Fruit fly (Drosophila melanogaster): ENCODE results near the gene Jasper.

DNA sequence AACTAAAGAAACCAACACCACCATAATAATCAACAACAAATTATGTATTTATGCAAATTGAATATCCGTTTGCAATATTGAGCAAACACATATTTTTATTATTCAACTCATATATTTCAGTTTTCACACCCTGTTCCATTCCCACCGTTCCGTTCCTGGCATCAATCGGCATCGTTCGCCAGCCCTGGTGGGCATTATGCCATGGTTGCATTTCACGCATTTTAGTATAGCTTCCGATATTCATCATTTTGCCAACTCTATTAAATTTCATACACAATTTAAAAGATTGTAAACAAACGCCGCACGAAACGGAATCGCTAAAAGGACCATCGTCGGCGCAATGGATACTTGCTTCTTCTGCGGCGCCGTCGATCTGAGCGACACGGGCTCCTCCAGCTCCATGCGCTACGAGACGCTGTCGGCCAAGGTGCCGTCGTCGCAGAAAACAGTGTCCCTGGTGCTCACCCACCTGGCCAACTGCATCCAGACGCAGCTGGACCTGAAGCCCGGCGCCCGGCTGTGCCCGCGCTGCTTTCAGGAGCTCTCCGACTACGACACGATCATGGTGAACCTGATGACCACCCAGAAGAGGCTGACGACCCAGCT lies 9.1 kb upstream of the Jasper start, which contains the start of gene Sry-delta:
- peak; percentile 81 for TF ChIP-seq Hr39 (GFP tag; optimal IDR thresholded peaks at IDR 0.05)
- TF ChIP-seq fd59A (GFP tag; optimal IDR thresholded peaks at IDR 0.05) = no peak
- TF ChIP-seq svp (GFP tag) = no peak
- TF ChIP-seq fd85E (GFP tag; optimal IDR thresholded peaks at IDR 0.05) = no peak
- no peak for TF ChIP-seq Lpt (GFP tag; optimal IDR thresholded peaks at IDR 0.05)
- TF ChIP-seq eg (GFP tag; IDR thresholded peaks at IDR 0.05) = peak; percentile 41; the same call in 1 of the 3 replicates
- TF ChIP-seq CG15336 (GFP tag; IDR thresholded peaks at IDR 0.05) = no peak
- no peak for TF ChIP-seq ss (GFP tag; optimal IDR thresholded peaks at IDR 0.05)
- TF ChIP-seq CG10669 (GFP tag; optimal IDR thresholded peaks at IDR 0.05) = no peak
- no peak for TF ChIP-seq CG8319 (GFP tag; optimal IDR thresholded peaks at IDR 0.05)
- TF ChIP-seq achi (GFP tag; optimal IDR thresholded peaks at IDR 0.05) = no peak
- peak; percentile 21 for TF ChIP-seq Eip78C (GFP tag)

Measured in whole organism, prepupa.